Worm (Caenorhabditis elegans): ENCODE data around the gene hex-2.

DNA sequence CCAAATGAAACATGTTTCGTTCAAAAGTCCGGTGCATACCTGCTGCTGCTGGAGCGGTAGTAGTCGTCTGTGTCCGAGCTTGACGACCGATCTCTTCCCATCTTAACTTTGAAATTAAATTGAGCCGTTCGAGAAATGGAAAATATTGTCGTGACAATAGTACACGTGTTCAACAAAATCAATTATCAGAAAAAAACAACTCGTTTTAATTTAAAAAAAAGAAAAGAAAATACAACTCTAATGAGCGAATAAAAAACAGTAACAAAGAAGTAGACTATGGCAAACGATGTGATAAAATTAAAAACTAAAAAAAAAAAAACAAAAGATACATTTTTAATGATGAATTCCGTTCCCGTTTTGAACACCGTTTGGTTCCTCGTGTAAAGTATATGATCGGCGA is 28.3 kb downstream of the hex-2 start, which contains the start of gene prp-39:
- TF ChIP-seq T07F8.4 (tag; optimal IDR thresholded peaks at IDR 0.05) (no peak), K11D2.4 (GFP tag; IDR thresholded peaks at IDR 0.05) (no peak), let-607 (tag; optimal IDR thresholded peaks at IDR 0.05) (no peak), ceh-27 (GFP tag; optimal IDR thresholded peaks at IDR 0.05) (no peak), F37B4.10 (GFP tag; IDR thresholded peaks at IDR 0.05) (no peak), madf-8 (GFP tag; conservative IDR thresholded peaks at IDR 0.05) (no peak), attf-5 (GFP tag; optimal IDR thresholded peaks at IDR 0.05) (no peak), snpc-4 (GFP tag; optimal IDR thresholded peaks at IDR 0.05) (no peak), snpc-4 (tag; optimal IDR thresholded peaks at IDR 0.05) (no peak), die-1 (tag; optimal IDR thresholded peaks at IDR 0.05) (no peak), hrde-1 (tag; optimal IDR thresholded peaks at IDR 0.05; ENCODE audit: borderline replicate concordance) (no peak), lir-1 (GFP tag; conservative IDR thresholded peaks at IDR 0.05) (no peak), nhr-90 (tag; optimal IDR thresholded peaks at IDR 0.05) (no peak)
